Fruit fly (Drosophila melanogaster) whole organism, wandering third instar larva: ENCODE measurements around the gene bumpel.

ENCODE experiments used
- Abd-B ChIP-seq: fragments of >200 bp; optimal IDR thresholded peaks from 2 replicates; lab custom pipeline; 2017; ENCODE audit warnings: missing biosample characterization, missing genetic modification characterization
- CG32264 ChIP-seq: fragments of 200-800 bp; sonication (Bioruptor generic); optimal IDR thresholded peaks from 2 replicates; lab custom pipeline; 2016; ENCODE audit warnings: missing biosample characterization, missing genetic modification characterization
- CG9705 ChIP-seq: fragments of 200-800 bp; sonication (Bioruptor generic); optimal IDR thresholded peaks from 2 replicates; lab custom pipeline; 2018; ENCODE audit warnings: missing biosample characterization, mild to moderate bottlenecking, missing genetic modification characterization
- CrebA ChIP-seq: fragments of 200-800 bp; sonication (Bioruptor generic); optimal IDR thresholded peaks from 2 replicates; lab custom pipeline; 2016; ENCODE audit warnings: missing biosample characterization, mild to moderate bottlenecking, missing genetic modification characterization, borderline replicate concordance
- GATAd ChIP-seq: sonication (Bioruptor generic); optimal IDR thresholded peaks from 2 replicates; lab custom pipeline; 2016; ENCODE audit warnings: missing biosample characterization, missing genetic modification characterization
- HLH106 ChIP-seq: fragments of 200-800 bp; optimal IDR thresholded peaks from 3 replicates; lab custom pipeline; 2019; ENCODE audit warnings: missing biosample characterization, mild to moderate bottlenecking, missing genetic modification characterization, moderate library complexity
- Hr78 ChIP-seq: fragments of >200 bp; optimal IDR thresholded peaks from 2 replicates; lab custom pipeline; 2017; ENCODE audit warnings: missing biosample characterization, missing genetic modification characterization
- Jra ChIP-seq: sonication (Bioruptor generic); optimal IDR thresholded peaks from 2 replicates; lab custom pipeline; 2016; ENCODE audit warnings: missing biosample characterization, missing genetic modification characterization
- Mio ChIP-seq: sonication (Bioruptor generic); optimal IDR thresholded peaks from 2 replicates; lab custom pipeline; 2016; ENCODE audit warnings: missing biosample characterization, missing genetic modification characterization
- Myc ChIP-seq: fragments of >200 bp; optimal IDR thresholded peaks from 2 replicates; lab custom pipeline; 2017
- OdsH ChIP-seq: fragments of 200-800 bp; sonication (Bioruptor generic); optimal IDR thresholded peaks from 2 replicates; lab custom pipeline; 2016; ENCODE audit warnings: missing biosample characterization, mild to moderate bottlenecking, missing genetic modification characterization
- Rel ChIP-seq, 2 experiments: fragments of 200-800 bp; sonication (Bioruptor generic) in 1 of 2; optimal IDR thresholded peaks; 2 replicates in 1 of 2; 3 replicates in 1 of 2; lab custom pipeline; 2016 to 2019; ENCODE audit warnings: mild to moderate bottlenecking in 2 of 2, missing biosample characterization in 2 of 2, missing genetic modification characterization in 2 of 2, moderate library complexity in 1 of 2
- Sp1 ChIP-seq: fragments of 200-800 bp; sonication (Bioruptor generic); optimal IDR thresholded peaks from 3 replicates; lab custom pipeline; 2019; ENCODE audit warnings: missing biosample characterization, mild to moderate bottlenecking, missing genetic modification characterization, moderate library complexity
- Vsx2 ChIP-seq: fragments of 200-300, 225-300 bp; sonication (Bioruptor generic); optimal IDR thresholded peaks from 2 replicates; lab custom pipeline; 2018; ENCODE audit warnings: missing biosample characterization, missing genetic modification characterization; ENCODE audit not compliant: partially characterized antibody
- br ChIP-seq: fragments of 200-800 bp; sonication (Bioruptor generic); optimal IDR thresholded peaks from 2 replicates; lab custom pipeline; 2016; ENCODE audit warnings: missing biosample characterization, missing genetic modification characterization
- brk ChIP-seq: fragments of 200-800 bp; sonication (Bioruptor generic); optimal IDR thresholded peaks from 2 replicates; lab custom pipeline; 2016; ENCODE audit warnings: missing biosample characterization, mild to moderate bottlenecking, missing genetic modification characterization
- dl ChIP-seq, 2 experiments: fragments of 175-275, 200-275 bp in 1 of 2; fragments of 200-275 bp in 1 of 2; sonication (Bioruptor generic); optimal IDR thresholded peaks; lab custom pipeline; 2018; ENCODE audit warnings: mild to moderate bottlenecking in 2 of 2, missing biosample characterization in 2 of 2, missing genetic modification characterization in 2 of 2, moderate library complexity in 2 of 2; ENCODE audit not compliant: partially characterized antibody in 2 of 2, insufficient read depth in 1 of 2
- dmrt93B ChIP-seq: fragments of 200-800 bp; sonication (Bioruptor generic); optimal IDR thresholded peaks from 2 replicates; lab custom pipeline; 2018; ENCODE audit warnings: missing biosample characterization, mild to moderate bottlenecking, missing genetic modification characterization
- dsf ChIP-seq: sonication (Bioruptor generic); optimal IDR thresholded peaks from 2 replicates; lab custom pipeline; 2016; ENCODE audit warnings: missing biosample characterization, missing genetic modification characterization, borderline replicate concordance
- ey ChIP-seq: fragments of 200-800 bp; sonication (Bioruptor generic); optimal IDR thresholded peaks from 2 replicates; lab custom pipeline; 2016; ENCODE audit warnings: missing biosample characterization, missing genetic modification characterization
- foxo ChIP-seq, 2 experiments: fragments of 200-800 bp; sonication (Bioruptor generic); optimal IDR thresholded peaks; 2 replicates in 1 of 2; 3 replicates in 1 of 2; lab custom pipeline; 2016 to 2017; ENCODE audit warnings: missing biosample characterization in 2 of 2, missing genetic modification characterization in 2 of 2
- fru ChIP-seq: fragments of 200-800 bp; sonication (Bioruptor generic); optimal IDR thresholded peaks from 3 replicates; lab custom pipeline; 2016; ENCODE audit warnings: missing biosample characterization, mild to moderate bottlenecking, missing genetic modification characterization
- h ChIP-seq: fragments of 200-800 bp; sonication (Bioruptor generic); optimal IDR thresholded peaks from 3 replicates; lab custom pipeline; 2016; ENCODE audit warnings: missing biosample characterization, mild to moderate bottlenecking, missing genetic modification characterization
- lola ChIP-seq: fragments of >200 bp; optimal IDR thresholded peaks from 2 replicates; lab custom pipeline; 2017; ENCODE audit warnings: missing biosample characterization, missing genetic modification characterization
- pan ChIP-seq: fragments of >200 bp; optimal IDR thresholded peaks from 2 replicates; lab custom pipeline; 2017
- psq ChIP-seq: fragments of 200-800 bp; sonication (Bioruptor generic); optimal IDR thresholded peaks from 3 replicates; lab custom pipeline; 2017; ENCODE audit warnings: missing biosample characterization, mild to moderate bottlenecking, missing genetic modification characterization, moderate library complexity
- rgr ChIP-seq: fragments of 200-800 bp; sonication (Bioruptor generic); optimal IDR thresholded peaks from 3 replicates; lab custom pipeline; 2016; ENCODE audit warnings: missing biosample characterization, mild to moderate bottlenecking, missing genetic modification characterization
- sage ChIP-seq: fragments of 200-800 bp; sonication (Bioruptor generic); optimal IDR thresholded peaks from 2 replicates; lab custom pipeline; 2016; ENCODE audit warnings: missing biosample characterization, mild to moderate bottlenecking, missing genetic modification characterization
- tai ChIP-seq: sonication (Bioruptor generic); optimal IDR thresholded peaks from 2 replicates; lab custom pipeline; 2016; ENCODE audit warnings: missing biosample characterization, missing genetic modification characterization
- usp ChIP-seq: fragments of >200 bp; optimal IDR thresholded peaks from 2 replicates; lab custom pipeline; 2017; ENCODE audit warnings: missing biosample characterization, missing genetic modification characterization
- woc ChIP-seq: sonication (Bioruptor generic); optimal IDR thresholded peaks from 2 replicates; lab custom pipeline; 2016; ENCODE audit warnings: missing biosample characterization, mild to moderate bottlenecking, missing genetic modification characterization

bumpel gene

DNA sequence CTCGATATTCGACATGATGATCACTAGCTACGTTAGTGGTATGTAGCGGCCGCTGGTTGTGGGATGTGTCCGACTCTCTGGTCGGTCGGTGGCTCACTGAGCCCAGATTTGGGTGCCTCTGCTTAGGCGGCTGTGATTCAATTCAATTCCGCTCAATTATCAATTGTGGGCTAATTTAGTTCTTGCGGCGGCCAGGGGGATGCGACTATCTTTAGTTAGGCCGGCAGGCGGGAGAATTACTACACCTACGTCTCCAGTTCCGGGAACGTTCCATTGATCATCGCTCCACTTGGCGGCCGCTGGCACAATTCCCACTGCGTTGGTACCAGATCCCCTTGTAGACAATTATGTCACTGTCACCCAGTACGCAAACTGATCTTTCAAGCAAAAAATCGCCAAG lies at the start of gene bumpel, which contains the start of gene CG45676:
TSS of gene bumpel (minus strand) at position 101 of the 400 bp plus-strand sequence.
TSS of gene CG45676 (plus strand) at position 318 of the 400 bp plus-strand sequence.
- TF ChIP-seq usp (GFP tag; lab: Kevin White, UChicago) (no peak), ey (GFP tag; lab: Kevin White, UChicago) (no peak)
- TF ChIP-seq, all 38 proteins: peak for 0

DNA sequence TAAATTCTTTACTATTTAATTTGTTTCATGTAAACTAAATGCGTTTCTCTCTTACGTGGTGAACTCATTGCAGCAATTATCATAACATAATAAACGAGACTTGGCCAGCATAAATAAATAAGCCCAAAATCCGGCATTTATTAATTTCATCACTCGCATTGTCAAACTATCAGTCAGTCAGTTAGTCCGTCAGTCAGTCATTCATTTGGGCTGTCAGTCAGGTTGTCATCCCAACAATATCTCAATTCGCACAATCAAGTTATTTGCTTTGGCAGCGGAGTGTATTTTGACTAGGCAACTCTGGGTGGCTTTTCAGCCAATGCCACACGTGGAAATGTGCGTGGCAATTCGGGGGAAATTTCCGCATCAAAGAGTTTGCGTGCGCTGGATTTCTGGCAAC lies 49.3 kb upstream of the bumpel start:
- TF ChIP-seq Sp1 (GFP tag; lab: Kevin White, UChicago) (no peak), lola (GFP tag; lab: Kevin White, UChicago) (no peak), rgr (GFP tag; lab: Kevin White, UChicago) (no peak), tai (no peak), psq (GFP tag; lab: Kevin White, UChicago) (no peak), Abd-B (GFP tag; lab: Kevin White, UChicago) (no peak), h (GFP tag; lab: Kevin White, UChicago) (no peak), CrebA (GFP tag; lab: Kevin White, UChicago) (no peak), Vsx2 (GFP tag; lab: Kevin White, UChicago) (no peak)
- TF ChIP-seq, all 38 proteins: peak for 0

DNA sequence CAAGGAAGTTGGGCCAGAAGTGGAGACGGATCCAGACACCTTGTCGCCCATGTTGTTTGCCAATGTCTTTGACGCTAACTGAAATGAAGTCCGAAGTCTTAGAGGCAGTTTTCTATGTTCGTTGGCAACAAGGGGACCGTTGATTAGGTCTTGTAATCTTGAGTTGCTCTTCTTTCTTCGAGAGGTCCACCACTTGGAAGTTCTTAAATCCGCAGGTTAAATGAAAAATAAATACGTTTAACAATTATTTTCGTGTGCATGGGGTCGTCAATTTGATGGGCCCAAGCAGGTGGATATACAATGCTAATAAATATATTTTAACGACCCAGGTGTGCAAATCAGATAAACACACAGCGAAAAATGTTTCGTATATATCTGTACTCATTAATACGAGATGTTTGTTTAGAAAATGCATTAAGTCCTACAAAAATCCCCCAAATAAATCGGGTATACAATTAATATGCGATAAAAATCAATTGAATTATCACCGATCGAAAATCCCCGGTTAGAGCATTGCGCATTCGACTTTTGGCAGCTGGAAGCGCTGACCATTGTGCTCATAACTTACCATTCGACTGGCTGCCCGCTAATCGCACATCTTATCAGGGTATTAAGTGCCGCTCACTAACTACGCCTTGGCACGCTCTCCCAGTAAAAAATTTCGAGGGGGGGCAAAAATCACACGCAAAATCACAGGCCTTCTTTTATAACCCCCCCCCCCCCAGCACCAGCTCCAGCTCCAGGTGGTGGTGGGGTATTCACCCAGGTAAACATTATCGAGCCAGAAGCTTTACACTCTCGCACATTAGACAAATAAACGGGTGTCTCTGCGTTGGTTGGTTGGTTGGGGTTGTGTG lies 42.3 kb upstream of the bumpel start, which contains the start of gene PGRP-LB:
TSS of gene PGRP-LB (minus strand) at position 51 of the 857 bp plus-strand sequence.
- TF ChIP-seq CG9705 (no peak), CrebA (GFP tag; lab: Kevin White, UChicago) (no peak), tai (no peak), ey (GFP tag; lab: Kevin White, UChicago) (peak; percentile 30), Jra (GFP tag; lab: Kevin White, UChicago) (no peak), brk (no peak), foxo (GFP tag; optimal IDR thresholded peaks at IDR 0.05; lab: Kevin White, UChicago) (peak in 1 of 2 experiments; percentile 40), pan (lab: Kevin White, UChicago) (no peak), Rel (GFP tag; optimal IDR thresholded peaks at IDR 0.05; lab: Kevin White, UChicago) (no peak), Rel (tag; optimal IDR thresholded peaks at IDR 0.05; lab: Kevin White, UChicago) (peak; percentile 99), psq (GFP tag; lab: Kevin White, UChicago) (no peak), Mio (GFP tag; lab: Kevin White, UChicago) (no peak), Abd-B (GFP tag; lab: Kevin White, UChicago) (no peak), HLH106 (tag; lab: Kevin White, UChicago) (peak; percentile 29), woc (GFP tag; lab: Kevin White, UChicago) (no peak), br (no peak), h (GFP tag; lab: Kevin White, UChicago) (peak; percentile 91), rgr (GFP tag; lab: Kevin White, UChicago) (peak; percentile 38), CG32264 (no peak), GATAd (GFP tag; lab: Kevin White, UChicago) (no peak), sage (GFP tag; lab: Kevin White, UChicago) (no peak), dl (GFP tag; optimal IDR thresholded peaks at IDR 0.05; lab: Kevin White, UChicago; ENCODE audit: insufficient read depth in 1 of 2, partially characterized antibody in 2 of 2) (no peak), fru (peak; percentile 17), OdsH (peak; percentile 25), Myc (lab: Kevin White, UChicago) (no peak), Sp1 (GFP tag; lab: Kevin White, UChicago) (no peak), dmrt93B (GFP tag; lab: Kevin White, UChicago) (no peak), Vsx2 (GFP tag; lab: Kevin White, UChicago) (no peak), Hr78 (GFP tag; lab: Kevin White, UChicago) (no peak)

DNA sequence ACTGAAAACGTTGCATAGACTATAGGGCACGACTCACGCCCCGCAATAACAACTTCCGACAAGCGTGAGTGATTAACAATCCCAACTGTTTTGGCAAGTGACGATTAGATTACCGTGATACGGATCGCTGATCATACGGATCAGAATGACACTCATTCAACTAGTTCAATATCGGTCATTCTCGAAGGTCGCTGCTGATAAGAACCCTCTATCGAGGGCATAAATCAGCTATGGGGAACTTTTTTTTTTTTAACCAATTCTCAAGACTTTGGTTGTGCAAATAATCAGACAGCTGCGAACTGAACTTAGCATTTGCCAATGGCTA lies 40.3 kb upstream of the bumpel start:
- no peak for TF ChIP-seq Rel (GFP tag; optimal IDR thresholded peaks at IDR 0.05; lab: Kevin White, UChicago)
- peak; percentile 43 for TF ChIP-seq Rel (tag; optimal IDR thresholded peaks at IDR 0.05; lab: Kevin White, UChicago)
- no peak for TF ChIP-seq dsf (GFP tag; lab: Kevin White, UChicago)
